Worm (Caenorhabditis elegans): ENCODE measurements around the gene Y54F10BM.22.

Y54F10BM.22 gene

DNA sequence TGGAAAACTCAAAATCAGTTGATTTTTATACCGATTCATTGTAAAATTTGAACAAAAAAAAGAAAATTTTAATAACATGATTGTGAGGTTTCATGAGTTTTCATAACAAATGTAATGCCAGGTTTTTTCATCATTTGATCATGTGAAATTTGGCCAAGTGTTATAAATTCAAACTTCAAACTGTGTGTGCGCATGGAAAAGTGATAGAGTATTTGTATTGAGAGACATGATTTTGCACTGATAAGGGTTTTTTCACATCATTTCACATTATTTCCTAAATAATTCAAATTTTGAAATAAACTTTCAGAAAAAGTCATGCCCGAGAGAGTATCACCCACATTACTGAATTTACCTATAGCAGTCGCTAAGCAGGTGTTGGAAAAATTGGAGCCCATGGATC lies 10.4 kb downstream of the Y54F10BM.22 start, which contains the start of gene fbxa-219:
Gene fbxa-219 (plus strand): TSS at position 277 of the 400 bp plus-strand sequence.
- no peak for TF ChIP-seq M03D4.4 (tag; optimal IDR thresholded peaks at IDR 0.05)
- TF ChIP-seq nhr-76 (tag; optimal IDR thresholded peaks at IDR 0.05), result no peak
- TF ChIP-seq snpc-4 (tag; optimal IDR thresholded peaks at IDR 0.05), result no peak
- no peak for TF ChIP-seq flh-1 (GFP tag; optimal IDR thresholded peaks at IDR 0.05)
- no peak for TF ChIP-seq lin-32 (GFP tag; optimal IDR thresholded peaks at IDR 0.05)

DNA sequence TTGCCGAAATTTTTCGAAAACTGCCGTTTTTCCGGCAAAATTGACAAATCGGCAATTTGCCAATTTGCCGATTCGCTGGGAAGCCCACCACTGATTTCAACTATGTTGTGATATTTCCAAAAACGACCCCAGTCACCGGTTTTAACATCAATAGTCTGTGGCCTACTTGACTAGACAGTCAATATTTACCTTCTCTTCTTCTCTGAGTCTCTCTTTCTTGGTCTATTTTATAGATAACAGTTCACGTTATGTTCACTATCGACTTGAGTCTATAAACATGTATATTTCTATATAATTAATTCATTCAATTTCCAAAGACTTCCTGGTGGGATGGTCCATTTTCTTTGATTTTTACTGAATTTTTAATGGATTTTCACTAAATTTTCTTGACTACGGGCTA lies 14.0 kb downstream of the Y54F10BM.22 start:
- TF ChIP-seq tbx-8 (GFP tag; optimal IDR thresholded peaks at IDR 0.05), result no peak
- no peak for TF ChIP-seq zip-8 (tag; optimal IDR thresholded peaks at IDR 0.05)
- TF ChIP-seq pha-4 (tag; optimal IDR thresholded peaks at IDR 0.05), result peak; percentile 68

DNA sequence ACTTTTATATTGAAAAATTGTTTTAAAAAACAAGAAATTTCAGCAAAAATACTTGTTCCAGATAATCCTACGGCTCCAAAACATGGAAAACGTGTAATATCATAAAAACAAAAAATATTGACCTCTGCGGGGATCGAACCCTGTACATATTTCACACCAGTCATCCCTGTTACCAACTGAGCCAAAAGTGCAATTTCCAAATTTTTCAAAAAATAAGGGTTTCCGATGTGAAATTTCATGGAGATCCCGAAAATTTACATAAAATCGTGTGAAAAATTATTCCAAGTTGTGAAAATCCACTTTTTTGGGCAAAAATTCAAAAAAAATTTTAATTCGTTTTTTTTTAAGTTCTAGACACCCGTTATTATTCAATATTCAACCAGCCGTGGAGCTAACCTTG lies 23.4 kb downstream of the Y54F10BM.22 start:
- TF ChIP-seq unc-120 (tag; optimal IDR thresholded peaks at IDR 0.05; ENCODE audit: poor library complexity, severe bottlenecking), result no peak
- no peak for TF ChIP-seq nhr-237 (tag; optimal IDR thresholded peaks at IDR 0.05)
- TF ChIP-seq lin-13 (tag; optimal IDR thresholded peaks at IDR 0.05), result no peak
- no peak for TF ChIP-seq lin-32 (GFP tag; optimal IDR thresholded peaks at IDR 0.05)
- no peak for TF ChIP-seq hlh-1 (tag; optimal IDR thresholded peaks at IDR 0.05)
- no peak for TF ChIP-seq bed-3 (GFP tag; optimal IDR thresholded peaks at IDR 0.05)
- no peak for TF ChIP-seq drap-1 (GFP tag; optimal IDR thresholded peaks at IDR 0.05)
- TF ChIP-seq elt-1 (tag; optimal IDR thresholded peaks at IDR 0.05; ENCODE audit: borderline replicate concordance, insufficient read depth), result no peak
- no peak for TF ChIP-seq nhr-12 (tag; optimal IDR thresholded peaks at IDR 0.05)
- no peak for TF ChIP-seq nhr-76 (tag; optimal IDR thresholded peaks at IDR 0.05)
- no peak for TF ChIP-seq pha-4 (tag; optimal IDR thresholded peaks at IDR 0.05)
- TF ChIP-seq unc-62 (GFP tag; optimal IDR thresholded peaks at IDR 0.05), result no peak
- no peak for TF ChIP-seq blmp-1 (tag; optimal IDR thresholded peaks at IDR 0.05)
- no peak for TF ChIP-seq lsy-2 (tag; optimal IDR thresholded peaks at IDR 0.05)
- TF ChIP-seq tbx-8 (GFP tag; optimal IDR thresholded peaks at IDR 0.05), result no peak
- TF ChIP-seq sem-2 (GFP tag; optimal IDR thresholded peaks at IDR 0.05), result no peak
- no peak for TF ChIP-seq ceh-39 (tag; optimal IDR thresholded peaks at IDR 0.05)

DNA sequence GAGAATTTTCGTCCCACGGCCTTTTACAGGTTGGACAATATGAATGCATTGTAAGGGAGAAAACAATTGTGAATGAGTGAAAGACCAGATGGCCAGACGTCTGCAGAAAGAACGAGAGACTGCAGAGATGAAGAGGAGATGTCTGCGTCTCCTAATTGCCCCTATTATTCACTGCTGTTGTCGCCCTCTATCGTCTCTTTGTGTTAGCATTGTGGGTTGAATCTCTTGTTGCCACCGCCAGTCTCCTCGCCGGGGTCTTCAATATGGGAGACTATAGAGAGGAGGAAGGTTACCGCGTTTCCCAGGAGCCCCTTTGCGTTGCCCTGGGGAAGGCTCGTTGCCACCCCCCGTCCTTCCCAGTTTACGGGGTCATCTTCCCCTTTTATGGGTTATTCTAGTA lies 24.2 kb downstream of the Y54F10BM.22 start, which contains the start of gene Y54F10BM.9:
Gene Y54F10BM.9 (minus strand): TSS at position 61 of the 400 bp plus-strand sequence.
- peak; percentile 32 for TF ChIP-seq unc-39 (tag; optimal IDR thresholded peaks at IDR 0.05)
- TF ChIP-seq blmp-1 (tag; optimal IDR thresholded peaks at IDR 0.05), result no peak
- peak; percentile 88 for TF ChIP-seq cnd-1 (tag; optimal IDR thresholded peaks at IDR 0.05)
- peak; percentile 0 for TF ChIP-seq lsy-2 (tag; optimal IDR thresholded peaks at IDR 0.05)
- peak; percentile 36 for TF ChIP-seq mep-1 (tag; optimal IDR thresholded peaks at IDR 0.05)
- peak; percentile 25 for TF ChIP-seq nhr-2 (tag; optimal IDR thresholded peaks at IDR 0.05)
- TF ChIP-seq ces-1 (GFP tag; optimal IDR thresholded peaks at IDR 0.05), result peak; percentile 67
- peak; percentile 76 for TF ChIP-seq lin-32 (GFP tag; optimal IDR thresholded peaks at IDR 0.05)
- TF ChIP-seq ceh-39 (tag; optimal IDR thresholded peaks at IDR 0.05), result no peak
- TF ChIP-seq unc-62 (GFP tag; optimal IDR thresholded peaks at IDR 0.05), result no peak
- TF ChIP-seq mls-2 (tag; optimal IDR thresholded peaks at IDR 0.05), result peak; percentile 18
- TF ChIP-seq ham-2 (GFP tag; optimal IDR thresholded peaks at IDR 0.05), result peak; percentile 30
- TF ChIP-seq lin-13 (tag; optimal IDR thresholded peaks at IDR 0.05), result peak; percentile 56
- no peak for TF ChIP-seq hlh-1 (tag; optimal IDR thresholded peaks at IDR 0.05)
- TF ChIP-seq ceh-83 (GFP tag; optimal IDR thresholded peaks at IDR 0.05), result no peak
- peak; percentile 31 for TF ChIP-seq pha-4 (tag; optimal IDR thresholded peaks at IDR 0.05)
- TF ChIP-seq ztf-11 (tag; optimal IDR thresholded peaks at IDR 0.05), result no peak
- TF ChIP-seq elt-1 (tag; optimal IDR thresholded peaks at IDR 0.05; ENCODE audit: borderline replicate concordance, insufficient read depth), result no peak

- TF ChIP-seq ceh-83 (GFP tag; optimal IDR thresholded peaks at IDR 0.05) (no peak), unc-120 (tag; optimal IDR thresholded peaks at IDR 0.05; ENCODE audit: poor library complexity, severe bottlenecking) (no peak), mls-2 (tag; optimal IDR thresholded peaks at IDR 0.05) (no peak), flh-1 (GFP tag; optimal IDR thresholded peaks at IDR 0.05) (no peak), mab-5 (tag; optimal IDR thresholded peaks at IDR 0.05) (no peak), ztf-11 (tag; optimal IDR thresholded peaks at IDR 0.05) (no peak), ceh-39 (tag; optimal IDR thresholded peaks at IDR 0.05) (no peak)
Observed at ce11 chrIII:2308026-2308425, 27.3 kb downstream of the Y54F10BM.22 start, which contains the start of the genes fbxa-1 and Y54F10BM.20. Gene fbxa-1, minus strand, starts transcription at chrIII:2308126. Gene Y54F10BM.20, plus strand, starts transcription at chrIII:2308256.

All from whole organism, mixed stage, embryonic.